Worm (Caenorhabditis elegans) whole organism, young adult: ENCODE results near the gene str-118.

Source experiments
- B0019.2 ChIP-seq: fragments of 200-800 bp; sonication (Bioruptor generic); conservative IDR thresholded peaks from 2 replicates; pipeline ENCODE4 v1.3.6; 2022; ENCODE audit warnings: missing genetic modification reagents, missing genetic modification characterization, missing compliant biosample characterization
- B0261.1 ChIP-seq: sonication (generic microtip); optimal IDR thresholded peaks from 2 replicates; lab custom pipeline; 2016; ENCODE audit warnings: mild to moderate bottlenecking, missing genetic modification characterization, moderate library complexity, missing compliant biosample characterization
- B0336.3 ChIP-seq: fragments of 200-800 bp; sonication (Bioruptor generic); IDR thresholded peaks from 2 replicates; pipeline ENCODE4 v1.3.6; 2022; ENCODE audit warnings: missing genetic modification characterization, missing compliant biosample characterization
- C06A6.2 ChIP-seq: fragments of 200-800 bp; sonication (Bioruptor generic); conservative IDR thresholded peaks from 2 replicates; pipeline ENCODE4 v1.3.6; 2022; ENCODE audit warnings: missing genetic modification characterization, missing compliant biosample characterization
- D2030.7 ChIP-seq: fragments of 200-800 bp; sonication (Bioruptor generic); IDR thresholded peaks from 2 replicates; pipeline ENCODE4 v1.3.6; 2022; ENCODE audit warnings: missing genetic modification reagents, missing genetic modification characterization, missing compliant biosample characterization
- F10E7.11 ChIP-seq: sonication (generic microtip); optimal IDR thresholded peaks from 2 replicates; lab custom pipeline; 2017; ENCODE audit warnings: mild to moderate bottlenecking, missing genetic modification characterization, moderate library complexity, missing compliant biosample characterization
- F49E8.2 ChIP-seq: sonication (generic microtip); optimal IDR thresholded peaks from 3 replicates; lab custom pipeline; 2017; ENCODE audit warnings: missing genetic modification characterization, mild to moderate bottlenecking, missing compliant biosample characterization, antibody characterized with exemption, moderate library complexity; ENCODE audit not compliant: insufficient read depth
- Y53G8AR.9 ChIP-seq: fragments of 200-800 bp; sonication (Bioruptor generic); conservative IDR thresholded peaks from 2 replicates; pipeline ENCODE4 v1.3.6; 2022; ENCODE audit warnings: missing genetic modification reagents, missing genetic modification characterization, missing compliant biosample characterization
- Y79H2A.3 ChIP-seq: fragments of 200-800 bp; sonication (Bioruptor generic); conservative IDR thresholded peaks from 2 replicates; pipeline ENCODE4 v1.3.6; 2022; ENCODE audit warnings: missing genetic modification reagents, missing genetic modification characterization, missing compliant biosample characterization
- Y95B8A.8 ChIP-seq: fragments of 200-800 bp; sonication (Bioruptor generic); IDR thresholded peaks from 2 replicates; pipeline ENCODE4 v1.3.6; 2022; ENCODE audit warnings: missing genetic modification reagents, missing genetic modification characterization, missing compliant biosample characterization
- ama-1 ChIP-seq, 3 experiments: fragments of 150-350 bp in 1 of 3; sonication (generic microtip) in 2 of 3; optimal IDR thresholded peaks; 2 replicates each; lab custom pipeline; 2014 to 2018; ENCODE audit warnings: missing biosample characterization in 2 of 3, missing genetic modification characterization in 2 of 3, missing genetic modification reagents in 2 of 3
- bed-1 ChIP-seq: fragments of 200-800 bp; sonication (Bioruptor generic); IDR thresholded peaks from 2 replicates; pipeline ENCODE4 v1.3.6; 2022; ENCODE audit warnings: missing genetic modification reagents, missing genetic modification characterization, missing compliant biosample characterization
- cebp-1 ChIP-seq, 2 experiments: fragments of 200-800 bp in 1 of 2; sonication (Bioruptor generic) in 1 of 2; sonication (generic microtip) in 1 of 2; IDR thresholded peaks in 1 of 2; optimal IDR thresholded peaks in 1 of 2; 2 replicates each; pipeline versions ENCODE4 v1.3.6 to Lab custom; 2017 to 2022; ENCODE audit warnings: missing compliant biosample characterization in 2 of 2, missing genetic modification characterization in 2 of 2, mild to moderate bottlenecking in 1 of 2, missing genetic modification reagents in 1 of 2, moderate library complexity in 1 of 2
- cebp-2 ChIP-seq: fragments of 200-800 bp; sonication (Bioruptor generic); IDR thresholded peaks from 2 replicates; pipeline ENCODE4 v1.3.6; 2022; ENCODE audit warnings: missing genetic modification characterization, missing compliant biosample characterization
- ceh-100 ChIP-seq: fragments of 200-800 bp; sonication (Bioruptor generic); IDR thresholded peaks from 2 replicates; pipeline ENCODE4 v1.3.6; 2022; ENCODE audit warnings: missing genetic modification reagents, missing genetic modification characterization, missing compliant biosample characterization
- ceh-40 ChIP-seq: fragments of 200-800 bp; sonication (Bioruptor generic); IDR thresholded peaks from 2 replicates; pipeline ENCODE4 v1.3.6; 2022; ENCODE audit warnings: missing genetic modification characterization, missing compliant biosample characterization
- ceh-58 ChIP-seq: fragments of 200-800 bp; sonication (Bioruptor generic); IDR thresholded peaks from 2 replicates; pipeline ENCODE4 v1.3.6; 2022; ENCODE audit warnings: missing genetic modification characterization, missing compliant biosample characterization
- ceh-91 ChIP-seq: fragments of 200-800 bp; sonication (Bioruptor generic); IDR thresholded peaks from 2 replicates; pipeline ENCODE4 v1.3.6; 2022; ENCODE audit warnings: missing genetic modification reagents, missing genetic modification characterization, missing compliant biosample characterization
- die-1 ChIP-seq: sonication (generic microtip); optimal IDR thresholded peaks from 2 replicates; lab custom pipeline; 2016; ENCODE audit warnings: missing genotype, mild to moderate bottlenecking, missing genetic modification characterization, missing compliant biosample characterization
- dpff-1 ChIP-seq: sonication (generic microtip); optimal IDR thresholded peaks from 2 replicates; lab custom pipeline; 2017; ENCODE audit warnings: mild to moderate bottlenecking, missing genetic modification characterization, missing compliant biosample characterization
- egl-18 ChIP-seq: fragments of 200-800 bp; sonication (Bioruptor generic); IDR thresholded peaks from 2 replicates; pipeline ENCODE4 v1.3.6; 2022; ENCODE audit warnings: missing genetic modification reagents, missing genetic modification characterization, missing compliant biosample characterization
- egrh-3 ChIP-seq: fragments of 200-800 bp; sonication (Bioruptor generic); IDR thresholded peaks from 2 replicates; pipeline ENCODE4 v1.3.6; 2022; ENCODE audit warnings: missing genetic modification reagents, missing genetic modification characterization, missing compliant biosample characterization
- hlh-12 ChIP-seq: sonication (generic microtip); optimal IDR thresholded peaks from 2 replicates; lab custom pipeline; 2016; ENCODE audit warnings: missing genetic modification characterization, missing compliant biosample characterization
- hsf-1 ChIP-seq: fragments of 200-800 bp; sonication (Bioruptor generic); IDR thresholded peaks from 2 replicates; pipeline ENCODE4 v1.3.6; 2022; ENCODE audit warnings: missing genetic modification reagents, missing genetic modification characterization, missing compliant biosample characterization
- let-526 ChIP-seq: fragments of 200-800 bp; sonication (Bioruptor generic); IDR thresholded peaks from 2 replicates; pipeline ENCODE4 v1.3.6; 2022; ENCODE audit warnings: missing genetic modification reagents, missing genetic modification characterization, missing compliant biosample characterization
- lin-26 ChIP-seq: fragments of 200-800 bp; sonication (Bioruptor generic); IDR thresholded peaks from 2 replicates; pipeline ENCODE4 v1.3.6; 2022; ENCODE audit warnings: missing genetic modification reagents, missing genetic modification characterization, missing compliant biosample characterization
- lin-35 ChIP-seq, 3 experiments: fragments of 150-350 bp in 2 of 3; sonication (generic microtip) in 1 of 3; optimal IDR thresholded peaks; 2 replicates each; lab custom pipeline; 2014 to 2018; ENCODE audit warnings: missing biosample characterization in 3 of 3, missing genetic modification characterization in 3 of 3, missing genetic modification reagents in 3 of 3
- lin-40 ChIP-seq: sonication (generic microtip); optimal IDR thresholded peaks from 2 replicates; lab custom pipeline; 2016; ENCODE audit warnings: missing genetic modification characterization, mild to moderate bottlenecking, missing compliant biosample characterization, missing genotype, missing genetic modification reagents
- lin-54 ChIP-seq: fragments of 200-800 bp; sonication (Bioruptor generic); optimal IDR thresholded peaks from 2 replicates; lab custom pipeline; 2018; ENCODE audit warnings: mild to moderate bottlenecking, missing genetic modification characterization, missing compliant biosample characterization
- lir-1 ChIP-seq: fragments of 200-800 bp; sonication (Bioruptor generic); conservative IDR thresholded peaks from 2 replicates; pipeline ENCODE4 v1.3.6; 2022; ENCODE audit warnings: missing genetic modification reagents, missing genetic modification characterization, missing compliant biosample characterization
- madf-10 ChIP-seq: sonication (generic microtip); optimal IDR thresholded peaks from 2 replicates; lab custom pipeline; 2016; ENCODE audit warnings: mild to moderate bottlenecking, missing genetic modification characterization, missing compliant biosample characterization
- madf-8 ChIP-seq: fragments of 200-800 bp; sonication (Bioruptor generic); conservative IDR thresholded peaks from 2 replicates; pipeline ENCODE4 v1.3.6; 2022; ENCODE audit warnings: missing genetic modification reagents, missing genetic modification characterization, missing compliant biosample characterization
- nhr-80 ChIP-seq: sonication (generic microtip); optimal IDR thresholded peaks from 2 replicates; lab custom pipeline; 2016; ENCODE audit warnings: missing genetic modification characterization, missing compliant biosample characterization
- nhr-90 ChIP-seq: sonication (generic microtip); optimal IDR thresholded peaks from 2 replicates; lab custom pipeline; 2016; ENCODE audit warnings: missing genotype, mild to moderate bottlenecking, missing genetic modification characterization, missing compliant biosample characterization
- pha-4 ChIP-seq: fragments of 150-350 bp; sonication (generic microtip); optimal IDR thresholded peaks from 2 replicates; lab custom pipeline; 2014; ENCODE audit warnings: missing biosample characterization, missing genetic modification reagents, missing genetic modification characterization
- rpc-1 ChIP-seq, 2 experiments: fragments of 150-350 bp in 1 of 2; sonication (generic microtip) in 1 of 2; optimal IDR thresholded peaks; 2 replicates each; lab custom pipeline; 2014 to 2018; ENCODE audit warnings: missing biosample characterization in 1 of 2, missing genetic modification characterization in 1 of 2, missing genetic modification reagents in 1 of 2, missing genotype in 1 of 2
- snpc-1.1 ChIP-seq: sonication (generic microtip); optimal IDR thresholded peaks from 2 replicates; lab custom pipeline; 2017; ENCODE audit warnings: missing genetic modification characterization, mild to moderate bottlenecking, missing compliant biosample characterization, antibody characterized with exemption, moderate library complexity, missing genotype, missing genetic modification reagents; ENCODE audit not compliant: insufficient read depth
- snpc-1.3 ChIP-seq: sonication (generic microtip); optimal IDR thresholded peaks from 2 replicates; lab custom pipeline; 2017; ENCODE audit warnings: missing genetic modification characterization, mild to moderate bottlenecking, missing compliant biosample characterization, antibody characterized with exemption, moderate library complexity, missing genotype, missing genetic modification reagents; ENCODE audit not compliant: insufficient read depth
- sptf-2 ChIP-seq: fragments of 200-800 bp; sonication (Bioruptor generic); optimal IDR thresholded peaks from 2 replicates; lab custom pipeline; 2018; ENCODE audit warnings: mild to moderate bottlenecking, missing genetic modification characterization, missing compliant biosample characterization
- unc-130 ChIP-seq: sonication (generic microtip); optimal IDR thresholded peaks from 2 replicates; lab custom pipeline; 2016; ENCODE audit warnings: missing genetic modification reagents, missing genetic modification characterization, missing compliant biosample characterization
- unc-62 ChIP-seq: fragments of 150-350 bp; optimal IDR thresholded peaks from 2 replicates; lab custom pipeline; 2014; ENCODE audit warnings: missing biosample characterization, missing genetic modification reagents, missing genetic modification characterization
- zim-3 ChIP-seq: sonication (generic microtip); optimal IDR thresholded peaks from 2 replicates; lab custom pipeline; 2017; ENCODE audit warnings: mild to moderate bottlenecking, missing genetic modification characterization, moderate library complexity, missing compliant biosample characterization
- ztf-18 ChIP-seq: sonication (generic microtip); optimal IDR thresholded peaks from 2 replicates; lab custom pipeline; 2016; ENCODE audit warnings: missing genotype, mild to moderate bottlenecking, missing genetic modification characterization, missing compliant biosample characterization
- ztf-22 ChIP-seq: fragments of 200-800 bp; sonication (Bioruptor generic); optimal IDR thresholded peaks from 2 replicates; lab custom pipeline; 2018; ENCODE audit warnings: mild to moderate bottlenecking, missing genetic modification characterization, moderate library complexity, missing compliant biosample characterization
- ztf-25 ChIP-seq: fragments of 200-800 bp; sonication (Bioruptor generic); IDR thresholded peaks from 2 replicates; pipeline ENCODE4 v1.3.6; 2022; ENCODE audit warnings: missing genetic modification reagents, missing genetic modification characterization, missing compliant biosample characterization
- ztf-28 ChIP-seq: fragments of 200-800 bp; sonication (Bioruptor generic); IDR thresholded peaks from 2 replicates; pipeline ENCODE4 v1.3.6; 2022; ENCODE audit warnings: missing genetic modification reagents, missing genetic modification characterization, missing compliant biosample characterization
- ztf-6 ChIP-seq: fragments of 200-800 bp; sonication (Bioruptor generic); IDR thresholded peaks from 2 replicates; pipeline ENCODE4 v1.3.6; 2022; ENCODE audit warnings: missing genetic modification reagents, missing genetic modification characterization, missing compliant biosample characterization

str-118 gene

ce11 chrV:10019083-10019624 is 32.8 kb upstream of the str-118 start (continued):
- TF ChIP-seq cebp-1 (GFP tag; IDR thresholded peaks at IDR 0.05; lab: Robert Waterston, UW) (no peak), cebp-1 (tag; optimal IDR thresholded peaks at IDR 0.05; lab: Kevin White, UChicago) (peak; percentile 60), snpc-1.3 (tag; lab: Kevin White, UChicago) (no peak), ceh-40 (no peak), F49E8.2 (tag; lab: Kevin White, UChicago) (peak; percentile 7), dpff-1 (tag; lab: Kevin White, UChicago) (no peak), ztf-22 (GFP tag; lab: Kevin White, UChicago) (no peak), ztf-6 (GFP tag; lab: Robert Waterston, UW) (no peak), C06A6.2 (no peak), egl-18 (GFP tag; lab: Robert Waterston, UW) (no peak), zim-3 (no peak), F10E7.11 (no peak), ceh-100 (no peak), ztf-25 (GFP tag; lab: Robert Waterston, UW) (no peak), madf-8 (GFP tag; lab: Robert Waterston, UW) (no peak; the same call in 1 of the 2 replicates), B0019.2 (GFP tag; lab: Robert Waterston, UW) (no peak), nhr-90 (tag; lab: Kevin White, UChicago) (no peak), ztf-28 (GFP tag; lab: Robert Waterston, UW) (no peak), Y53G8AR.9 (GFP tag; lab: Robert Waterston, UW) (peak; percentile 51; the same call in 1 of the 2 replicates), lin-54 (GFP tag; lab: Kevin White, UChicago) (no peak), ceh-91 (GFP tag; lab: Robert Waterston, UW) (no peak; the same call in 1 of the 2 replicates), egrh-3 (GFP tag; lab: Robert Waterston, UW) (no peak), B0261.1 (tag; lab: Kevin White, UChicago) (no peak), ama-1 (optimal IDR thresholded peaks at IDR 0.05; lab: Kevin White, UChicago) (no peak), ama-1 (GFP tag; optimal IDR thresholded peaks at IDR 0.05; lab: Kevin White, UChicago) (no peak), bed-1 (GFP tag; lab: Robert Waterston, UW) (no peak), Y79H2A.3 (GFP tag; lab: Robert Waterston, UW) (peak; percentile 86), Y95B8A.8 (GFP tag; lab: Robert Waterston, UW) (peak; percentile 68), pha-4 (tag; lab: Kevin White, UChicago) (no peak), snpc-1.1 (no peak), madf-10 (no peak), ztf-18 (tag; lab: Kevin White, UChicago) (no peak), die-1 (tag; lab: Kevin White, UChicago) (no peak), B0336.3 (GFP tag; lab: Robert Waterston, UW) (peak; percentile 41; the same call in 1 of the 2 replicates), cebp-2 (GFP tag; lab: Robert Waterston, UW) (no peak), nhr-80 (no peak), unc-130 (GFP tag; lab: Kevin White, UChicago) (no peak), let-526 (GFP tag; lab: Robert Waterston, UW) (0 out of 2 replicates have a peak, but pooled peaks have one; percentile 28), rpc-1 (optimal IDR thresholded peaks at IDR 0.05; lab: Kevin White, UChicago) (no peak), rpc-1 (tag; optimal IDR thresholded peaks at IDR 0.05; lab: Kevin White, UChicago) (no peak), lin-35 (GFP tag; optimal IDR thresholded peaks at IDR 0.05; lab: Kevin White, UChicago) (no peak), D2030.7 (GFP tag; lab: Robert Waterston, UW) (peak; percentile 22; the same call in 1 of the 2 replicates), unc-62 (GFP tag; lab: Kevin White, UChicago) (no peak), hsf-1 (GFP tag; lab: Robert Waterston, UW) (peak; percentile 9; the same call in 1 of the 2 replicates), lin-26 (GFP tag; lab: Robert Waterston, UW) (peak; percentile 43; the same call in 1 of the 2 replicates), sptf-2 (GFP tag; lab: Kevin White, UChicago) (no peak), ceh-58 (GFP tag; lab: Robert Waterston, UW) (no peak), lin-40 (tag; lab: Kevin White, UChicago) (no peak), hlh-12 (no peak), lir-1 (GFP tag; lab: Robert Waterston, UW) (no peak)
